Fruit fly (Drosophila melanogaster) whole organism, embryonic: ENCODE measurements around the gene CG7367.

Experiments
- CG1024 ChIP-seq: fragments of 200-800 bp; sonication (Bioruptor generic); IDR thresholded peaks from 2 replicates; pipeline ENCODE4 v1.3.6; 2022; ENCODE audit warnings: missing biosample characterization, missing genetic modification characterization
- CG10267 ChIP-seq: fragments of 200-800 bp; sonication (Bioruptor generic); optimal IDR thresholded peaks from 2 replicates; lab custom pipeline; 2018; ENCODE audit warnings: missing biosample characterization, mild to moderate bottlenecking, missing genetic modification characterization, moderate library complexity
- CG10366 ChIP-seq: fragments of 200-800 bp; sonication (Bioruptor generic); IDR thresholded peaks from 2 replicates; pipeline ENCODE4 v1.3.6; 2022; ENCODE audit warnings: missing biosample characterization, missing genetic modification characterization
- CG11247 ChIP-seq: fragments of 200-800 bp; sonication (Bioruptor generic); IDR thresholded peaks from 2 replicates; pipeline ENCODE4 v1.3.6; 2022; ENCODE audit warnings: missing biosample characterization, missing genetic modification characterization
- CG12155 ChIP-seq: fragments of 200-800 bp; sonication (Bioruptor generic); optimal IDR thresholded peaks from 3 replicates; lab custom pipeline; 2016; ENCODE audit warnings: missing biosample characterization, missing genetic modification characterization
- CG12219 ChIP-seq: fragments of 200-800 bp; sonication (Bioruptor generic); optimal IDR thresholded peaks from 3 replicates; lab custom pipeline; 2018; ENCODE audit warnings: missing biosample characterization, mild to moderate bottlenecking, missing genetic modification characterization
- CG12659 ChIP-seq: fragments of 200-800 bp; sonication (Bioruptor generic); optimal IDR thresholded peaks from 3 replicates; lab custom pipeline; 2017; ENCODE audit warnings: mild to moderate bottlenecking, missing biosample characterization, missing genetic modification reagents, missing genetic modification characterization
- CG12942 ChIP-seq: fragments of 200-800 bp; sonication (Bioruptor generic); optimal IDR thresholded peaks from 3 replicates; lab custom pipeline; 2016; ENCODE audit warnings: missing biosample characterization, missing genetic modification characterization
- CG16779 ChIP-seq: fragments of 200-800 bp; sonication (Bioruptor generic); IDR thresholded peaks from 2 replicates; pipeline ENCODE4 v1.3.6; 2022; ENCODE audit warnings: missing biosample characterization, missing genetic modification characterization
- CG17359 ChIP-seq: fragments of 200-800 bp; sonication (Bioruptor generic); optimal IDR thresholded peaks from 3 replicates; lab custom pipeline; 2018; ENCODE audit warnings: missing biosample characterization, mild to moderate bottlenecking, missing genetic modification characterization, moderate library complexity
- CG2712 ChIP-seq: fragments of 200-800 bp; optimal IDR thresholded peaks from 3 replicates; lab custom pipeline; 2019; ENCODE audit warnings: missing biosample characterization, mild to moderate bottlenecking, missing genetic modification characterization, moderate library complexity
- CG3281 ChIP-seq: fragments of 200-800 bp; sonication (Bioruptor generic); optimal IDR thresholded peaks from 3 replicates; lab custom pipeline; 2017; ENCODE audit warnings: missing biosample characterization, mild to moderate bottlenecking, missing genetic modification characterization
- CG33213 ChIP-seq: fragments of 200-800 bp; sonication (Bioruptor generic); optimal IDR thresholded peaks from 3 replicates; lab custom pipeline; 2016; ENCODE audit warnings: missing biosample characterization, missing genetic modification characterization
- CG33557 ChIP-seq: fragments of 200-800 bp; sonication (Bioruptor generic); optimal IDR thresholded peaks from 2 replicates; lab custom pipeline; 2019; ENCODE audit warnings: missing biosample characterization, mild to moderate bottlenecking, missing genetic modification characterization, moderate library complexity
- CG3407 ChIP-seq: fragments of 200-800 bp; sonication (Bioruptor generic); optimal IDR thresholded peaks from 2 replicates; lab custom pipeline; 2018; ENCODE audit warnings: missing biosample characterization, mild to moderate bottlenecking, missing genetic modification characterization
- CG34224 ChIP-seq: fragments of 200-800 bp; sonication (Bioruptor generic); IDR thresholded peaks from 3 replicates; pipeline ENCODE4 v1.3.6; 2022; ENCODE audit warnings: missing biosample characterization, missing genetic modification characterization; ENCODE audit not compliant: partially characterized antibody
- CG6854 ChIP-seq: fragments of 200-800 bp; sonication (Bioruptor generic); optimal IDR thresholded peaks from 3 replicates; lab custom pipeline; 2017; ENCODE audit warnings: missing biosample characterization, mild to moderate bottlenecking, missing genetic modification characterization
- CG7372 ChIP-seq: fragments of 200-800 bp; sonication (Bioruptor generic); IDR thresholded peaks from 2 replicates; pipeline ENCODE4 v1.3.6; 2022; ENCODE audit warnings: missing biosample characterization, missing genetic modification characterization
- CG8388 ChIP-seq: fragments of 200-800 bp; sonication (Bioruptor generic); optimal IDR thresholded peaks from 2 replicates; lab custom pipeline; 2019; ENCODE audit warnings: missing biosample characterization, mild to moderate bottlenecking, missing genetic modification characterization, moderate library complexity
- CG8924 ChIP-seq: fragments of 200-800 bp; optimal IDR thresholded peaks from 3 replicates; lab custom pipeline; 2019; ENCODE audit warnings: missing biosample characterization, mild to moderate bottlenecking, missing genetic modification characterization, moderate library complexity
- D19A ChIP-seq: fragments of 200-800 bp; optimal IDR thresholded peaks from 3 replicates; lab custom pipeline; 2019; ENCODE audit warnings: missing biosample characterization, mild to moderate bottlenecking, missing genetic modification characterization, moderate library complexity
- Dp ChIP-seq: fragments of 200-800 bp; sonication (Bioruptor generic); optimal IDR thresholded peaks from 2 replicates; lab custom pipeline; 2018; ENCODE audit warnings: missing biosample characterization, mild to moderate bottlenecking, missing genetic modification characterization, moderate library complexity
- E2f2 ChIP-seq: fragments of 200-800 bp; sonication (Bioruptor generic); IDR thresholded peaks from 2 replicates; pipeline ENCODE4 v1.3.6; 2022; ENCODE audit warnings: missing biosample characterization, missing genetic modification characterization
- Fer1 ChIP-seq: fragments of 200-800 bp; sonication (Bioruptor generic); optimal IDR thresholded peaks from 2 replicates; lab custom pipeline; 2017; ENCODE audit warnings: missing biosample characterization, mild to moderate bottlenecking, missing genetic modification characterization
- Gsc ChIP-seq: fragments of 200-800 bp; sonication (Bioruptor generic); IDR thresholded peaks from 2 replicates; pipeline ENCODE4 v1.3.6; 2022; ENCODE audit warnings: missing biosample characterization, missing genetic modification characterization
- HHEX ChIP-seq: fragments of 200-800 bp; sonication (Bioruptor generic); optimal IDR thresholded peaks from 3 replicates; lab custom pipeline; 2017; ENCODE audit warnings: missing biosample characterization, mild to moderate bottlenecking, missing genetic modification characterization, missing genetic modification reagents
- NfI ChIP-seq: fragments of 200-800 bp; sonication (Bioruptor generic); optimal IDR thresholded peaks from 3 replicates; lab custom pipeline; 2018; ENCODE audit warnings: missing biosample characterization, mild to moderate bottlenecking, missing genetic modification characterization, moderate library complexity
- Oaz ChIP-seq: fragments of 200-800 bp; sonication (Bioruptor generic); IDR thresholded peaks from 2 replicates; pipeline ENCODE4 v1.3.6; 2022; ENCODE audit warnings: missing biosample characterization, missing genetic modification characterization
- Opbp ChIP-seq: fragments of 200-800 bp; sonication (Bioruptor generic); IDR thresholded peaks from 3 replicates; pipeline ENCODE4 v1.3.6; 2022; ENCODE audit warnings: missing biosample characterization, missing genetic modification characterization; ENCODE audit not compliant: partially characterized antibody
- PHDP ChIP-seq: fragments of 200-800 bp; sonication (Bioruptor generic); optimal IDR thresholded peaks from 3 replicates; lab custom pipeline; 2018; ENCODE audit warnings: missing biosample characterization, mild to moderate bottlenecking, missing genetic modification characterization, moderate library complexity
- Ptx1 ChIP-seq: fragments of 200-800 bp; sonication (Bioruptor generic); IDR thresholded peaks from 2 replicates; pipeline ENCODE4 v1.3.6; 2022; ENCODE audit warnings: missing biosample characterization, missing genetic modification characterization
- Rfx ChIP-seq: fragments of 200-800 bp; sonication (Bioruptor generic); IDR thresholded peaks from 2 replicates; pipeline ENCODE4 v1.3.6; 2022; ENCODE audit warnings: missing biosample characterization, missing genetic modification characterization
- chif ChIP-seq, 2 experiments: fragments of 200-800 bp; sonication (Bioruptor generic); optimal IDR thresholded peaks; 3 replicates each; lab custom pipeline; 2016; ENCODE audit warnings: missing biosample characterization in 2 of 2, missing genetic modification characterization in 2 of 2
- cwo ChIP-seq: fragments of 200-800 bp; sonication (Bioruptor generic); optimal IDR thresholded peaks from 3 replicates; lab custom pipeline; 2017; ENCODE audit warnings: missing biosample characterization, missing genetic modification characterization, mild to moderate bottlenecking, moderate library complexity, missing genetic modification reagents
- danr ChIP-seq: fragments of 200-800 bp; sonication (Bioruptor generic); IDR thresholded peaks from 2 replicates; pipeline ENCODE4 v1.3.6; 2022; ENCODE audit warnings: missing biosample characterization, missing genetic modification characterization
- dmrt11E ChIP-seq: fragments of 200-800 bp; sonication (Bioruptor generic); optimal IDR thresholded peaks from 3 replicates; lab custom pipeline; 2018; ENCODE audit warnings: missing biosample characterization, mild to moderate bottlenecking, missing genetic modification characterization, moderate library complexity
- emc ChIP-seq: fragments of 200-800 bp; sonication (Bioruptor generic); optimal IDR thresholded peaks from 2 replicates; lab custom pipeline; 2016; ENCODE audit warnings: missing biosample characterization, missing genetic modification characterization
- esg ChIP-seq: fragments of 200-800 bp; sonication (Bioruptor generic); conservative IDR thresholded peaks from 2 replicates; pipeline ENCODE4 v1.3.6; 2022; ENCODE audit warnings: missing biosample characterization, missing genetic modification characterization
- gcm2 ChIP-seq: fragments of 200-800 bp; sonication (Bioruptor generic); optimal IDR thresholded peaks from 2 replicates; lab custom pipeline; 2016; ENCODE audit warnings: missing biosample characterization, missing genetic modification characterization
- gem ChIP-seq: fragments of 200-800 bp; sonication (Bioruptor generic); optimal IDR thresholded peaks from 2 replicates; lab custom pipeline; 2019; ENCODE audit warnings: missing biosample characterization, mild to moderate bottlenecking, missing genetic modification characterization, moderate library complexity
- her ChIP-seq: fragments of 200-800 bp; sonication (Bioruptor generic); optimal IDR thresholded peaks from 2 replicates; lab custom pipeline; 2016; ENCODE audit warnings: missing biosample characterization, missing genetic modification characterization
- klu ChIP-seq: fragments of 200-800 bp; sonication (Bioruptor generic); IDR thresholded peaks from 2 replicates; pipeline ENCODE4 v1.3.6; 2022; ENCODE audit warnings: missing biosample characterization, missing genetic modification characterization
- mam ChIP-seq: fragments of 200-800 bp; sonication (Bioruptor generic); optimal IDR thresholded peaks from 3 replicates; lab custom pipeline; 2016; ENCODE audit warnings: missing biosample characterization, missing genetic modification characterization
- pho ChIP-seq: fragments of 200-800 bp; sonication (Bioruptor generic); optimal IDR thresholded peaks from 2 replicates; lab custom pipeline; 2016; ENCODE audit warnings: missing biosample characterization, missing genetic modification characterization
- run ChIP-seq: fragments of 200-800 bp; sonication (Bioruptor generic); optimal IDR thresholded peaks from 3 replicates; lab custom pipeline; 2018; ENCODE audit warnings: missing biosample characterization, mild to moderate bottlenecking, missing genetic modification characterization
- sens ChIP-seq: fragments of 200-800 bp; sonication (Bioruptor generic); peaks from one replicate; lab custom pipeline; 2016; ENCODE audit warnings: missing biosample characterization, missing genetic modification characterization
- sim ChIP-seq: fragments of 200-800 bp; sonication (Bioruptor generic); IDR thresholded peaks from 2 replicates; pipeline ENCODE4 v1.3.6; 2022; ENCODE audit warnings: missing biosample characterization, missing genetic modification characterization
- slou ChIP-seq: fragments of 200-800 bp; sonication (Bioruptor generic); optimal IDR thresholded peaks from 3 replicates; lab custom pipeline; 2016; ENCODE audit warnings: missing biosample characterization, missing genetic modification characterization
- vvl ChIP-seq: fragments of 200-800 bp; sonication (Bioruptor generic); IDR thresholded peaks from 2 replicates; pipeline ENCODE4 v1.3.6; 2022; ENCODE audit warnings: missing biosample characterization, missing genetic modification characterization
- zen ChIP-seq: fragments of 200-800 bp; sonication (Bioruptor generic); optimal IDR thresholded peaks from 3 replicates; lab custom pipeline; 2018; ENCODE audit warnings: missing biosample characterization, mild to moderate bottlenecking, missing genetic modification characterization, moderate library complexity

CG7367 gene

dm6 chr2L:8081640-8082485 is 42.3 kb upstream of the CG7367 start (continued):
- TF ChIP-seq CG33213 (no peak), vvl (GFP tag; lab: Robert Waterston, UW) (peak; percentile 94), zen (tag; lab: Kevin White, UChicago) (peak; percentile 66), E2f2 (peak; percentile 71), slou (GFP tag; lab: Kevin White, UChicago) (peak; percentile 7), Dp (GFP tag; lab: Kevin White, UChicago) (no peak), Fer1 (GFP tag; lab: Kevin White, UChicago) (peak; percentile 51), CG8924 (peak; percentile 93), CG12942 (GFP tag; lab: Kevin White, UChicago) (peak; percentile 62), emc (GFP tag; lab: Kevin White, UChicago) (no peak), CG3281 (GFP tag; lab: Kevin White, UChicago) (peak; percentile 45), HHEX (GFP tag; lab: Kevin White, UChicago) (peak; percentile 63), gcm2 (GFP tag; lab: Kevin White, UChicago) (peak; percentile 31), sim (GFP tag; lab: Robert Waterston, UW) (peak; percentile 84), NfI (GFP tag; lab: Kevin White, UChicago) (peak; percentile 54), Gsc (no peak), CG34224 (GFP tag; lab: Robert Waterston, UW) (no peak), CG1024 (GFP tag; lab: Robert Waterston, UW) (peak; percentile 74; the same call in 1 of the 2 replicates), CG3407 (peak; percentile 80), Oaz (GFP tag; lab: Robert Waterston, UW) (peak; percentile 48; the same call in 1 of the 2 replicates), chif (GFP tag; optimal IDR thresholded peaks at IDR 0.05; lab: Kevin White, UChicago) (peak in 1 of 2 experiments; percentile 55), CG17359 (tag; lab: Kevin White, UChicago) (peak; percentile 64), sens (GFP tag; lab: Kevin White, UChicago) (peak; percentile 91), CG10366 (GFP tag; lab: Robert Waterston, UW) (peak; percentile 84), Opbp (GFP tag; lab: Robert Waterston, UW) (no peak), esg (GFP tag; lab: Robert Waterston, UW) (peak; percentile 87), mam (GFP tag; lab: Kevin White, UChicago) (peak; percentile 33), D19A (tag; lab: Kevin White, UChicago) (peak; percentile 88), CG11247 (GFP tag; lab: Robert Waterston, UW) (peak; percentile 68), her (GFP tag; lab: Kevin White, UChicago) (no peak), CG12659 (peak; percentile 90), CG7372 (GFP tag; lab: Robert Waterston, UW) (no peak; the same call in none of the 2 replicates), klu (GFP tag; lab: Robert Waterston, UW) (peak; percentile 85), pho (GFP tag; lab: Kevin White, UChicago) (peak; percentile 13)

dm6 chr2L:8080645-8081044 is 41.1 kb upstream of the CG7367 start:
- TF ChIP-seq gem (peak; percentile 76), run (tag; lab: Kevin White, UChicago) (peak; percentile 44), Ptx1 (GFP tag; lab: Robert Waterston, UW) (no peak), CG6854 (GFP tag; lab: Kevin White, UChicago) (no peak), CG12219 (peak; percentile 39), Rfx (GFP tag; lab: Robert Waterston, UW) (no peak), CG33557 (GFP tag; lab: Kevin White, UChicago) (peak; percentile 57), cwo (GFP tag; lab: Kevin White, UChicago) (no peak), CG17359 (tag; lab: Kevin White, UChicago) (peak; percentile 16), PHDP (tag; lab: Kevin White, UChicago) (peak; percentile 71), danr (GFP tag; lab: Robert Waterston, UW) (no peak), CG12155 (no peak), CG8388 (GFP tag; lab: Kevin White, UChicago) (peak; percentile 65), CG10267 (tag; lab: Kevin White, UChicago) (peak; percentile 12), CG16779 (GFP tag; lab: Robert Waterston, UW) (no peak), dmrt11E (tag; lab: Kevin White, UChicago) (peak; percentile 37), CG2712 (tag; lab: Kevin White, UChicago) (peak; percentile 53)
